Worm (Caenorhabditis elegans) whole organism, L4/young adult: ENCODE measurements around the gene F17E9.15.

ENCODE experiments used
- W03F9.2 ChIP-seq: fragments of 150-350 bp; optimal IDR thresholded peaks from 2 replicates; lab custom pipeline; 2014; ENCODE audit warnings: missing biosample characterization, missing genetic modification characterization
- dao-5 ChIP-seq: sonication (generic microtip); optimal IDR thresholded peaks from 2 replicates; lab custom pipeline; 2016; ENCODE audit warnings: missing genotype, missing genetic modification characterization, moderate library complexity, missing compliant biosample characterization

DNA sequence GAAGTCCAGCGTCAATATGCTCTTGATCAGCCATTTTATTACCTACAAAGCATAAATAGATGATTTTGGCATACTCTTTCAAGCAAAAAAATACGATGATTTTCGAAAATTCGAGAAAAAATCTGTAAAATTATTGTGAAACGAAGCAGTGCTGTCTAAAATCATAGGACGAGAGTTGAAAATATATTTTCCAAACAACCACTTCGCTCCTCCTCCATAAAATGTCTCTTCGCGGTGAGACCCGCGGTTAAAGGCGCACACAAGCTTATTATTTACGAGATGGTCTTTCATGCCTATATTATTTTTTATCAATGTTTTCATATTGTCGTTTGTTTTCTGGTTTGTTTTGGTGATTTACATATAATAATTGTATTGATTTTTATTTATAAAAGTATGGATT, 32.1 kb downstream of the F17E9.15 start, which contains the start of gene nap-1:
- TF ChIP-seq dao-5 (tag; lab: Kevin White, UChicago), result no peak
- TF ChIP-seq W03F9.2, result peak; percentile 89
